Worm (Caenorhabditis elegans) whole organism, early embryonic: ENCODE results near the gene scd-1.

Experiments
- ama-1 ChIP-seq: fragments of 150-350 bp; optimal IDR thresholded peaks from 2 replicates; lab custom pipeline; 2014
- ceh-36 ChIP-seq: sonication (generic microtip); optimal IDR thresholded peaks from 2 replicates; lab custom pipeline; 2016; ENCODE audit warnings: missing genetic modification characterization, inconsistent platforms, missing compliant biosample characterization
- ets-7 ChIP-seq: sonication (generic microtip); optimal IDR thresholded peaks from 2 replicates; lab custom pipeline; 2016; ENCODE audit warnings: missing genotype, missing genetic modification characterization, missing compliant biosample characterization
- flt-1 ChIP-seq: fragments of 200-800 bp; sonication (Bioruptor generic); IDR thresholded peaks from 2 replicates; pipeline ENCODE4 v1.3.6; 2022; ENCODE audit warnings: missing genetic modification characterization, missing compliant biosample characterization
- hnd-1 ChIP-seq: sonication (generic microtip); optimal IDR thresholded peaks from 2 replicates; lab custom pipeline; 2016; ENCODE audit warnings: missing genetic modification characterization, missing compliant biosample characterization

DNA sequence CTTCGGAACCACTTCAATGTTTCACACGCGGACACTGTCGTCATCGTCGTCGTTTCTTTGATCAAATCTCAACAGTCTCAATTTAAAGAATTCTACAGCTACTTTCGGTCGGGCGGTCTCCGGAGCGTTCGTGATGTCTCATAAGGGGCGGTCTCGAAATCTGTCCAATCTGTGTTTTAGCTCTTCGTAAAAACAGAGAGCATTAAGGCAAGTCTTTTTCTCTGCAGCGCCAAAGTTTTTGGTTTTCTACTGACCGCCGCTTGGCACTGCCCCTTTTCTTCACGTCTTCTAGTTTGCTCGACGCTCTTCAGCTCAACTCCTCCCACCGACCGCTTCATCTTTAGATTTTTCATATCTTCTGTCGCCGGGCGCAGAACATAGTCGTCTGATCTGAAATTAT lies 33.1 kb downstream of the scd-1 start, which contains the start of gene lips-1:
- TF ChIP-seq ama-1: no peak
- TF ChIP-seq flt-1 (GFP tag; lab: Robert Waterston, UW): no peak
- TF ChIP-seq hnd-1: no peak
- TF ChIP-seq ceh-36 (tag; lab: Kevin White, UChicago): no peak
- no peak for TF ChIP-seq ets-7 (tag; lab: Kevin White, UChicago)
